Worm (Caenorhabditis elegans): ENCODE results near the gene cox-6A.

The cox-6A gene

ce11 chrIII:5105485-5105884, 24.0 kb downstream of the cox-6A start:
- no peak for TF ChIP-seq ceh-43 (GFP tag; optimal IDR thresholded peaks at IDR 0.05)
- TF ChIP-seq ceh-83 (GFP tag; optimal IDR thresholded peaks at IDR 0.05), result no peak

- TF ChIP-seq blmp-1 (tag; optimal IDR thresholded peaks at IDR 0.05) (no peak), nhr-28 (tag; optimal IDR thresholded peaks at IDR 0.05) (no peak), unc-62 (GFP tag; optimal IDR thresholded peaks at IDR 0.05) (peak; percentile 23), lsy-2 (tag; optimal IDR thresholded peaks at IDR 0.05) (peak; percentile 60), tbx-8 (GFP tag; optimal IDR thresholded peaks at IDR 0.05) (no peak), elt-3 (tag; optimal IDR thresholded peaks at IDR 0.05) (peak; percentile 71), mls-2 (tag; optimal IDR thresholded peaks at IDR 0.05) (peak; percentile 17), sptf-1 (tag; optimal IDR thresholded peaks at IDR 0.05) (peak; percentile 19), elt-1 (tag; optimal IDR thresholded peaks at IDR 0.05; ENCODE audit: borderline replicate concordance, insufficient read depth) (peak; percentile 93)
These were observed 25.5 kb downstream of the cox-6A start, which contains the start of gene dpy-17 for ce11 chrIII:5106893-5107471. Gene dpy-17 (plus strand): TSS chrIII:5107330.

ce11 chrIII:5107959-5108358, 26.4 kb downstream of the cox-6A start:
- TF ChIP-seq ces-1 (GFP tag; optimal IDR thresholded peaks at IDR 0.05) (no peak), sptf-1 (tag; optimal IDR thresholded peaks at IDR 0.05) (peak; percentile 65), tbx-8 (GFP tag; optimal IDR thresholded peaks at IDR 0.05) (no peak)

ce11 chrIII:5108746-5109145, 27.2 kb downstream of the cox-6A start:
- TF ChIP-seq unc-120 (tag; optimal IDR thresholded peaks at IDR 0.05; ENCODE audit: poor library complexity, severe bottlenecking), result peak; percentile 40
- TF ChIP-seq elt-1 (tag; optimal IDR thresholded peaks at IDR 0.05; ENCODE audit: borderline replicate concordance, insufficient read depth), result peak; percentile 55
- peak; percentile 79 for TF ChIP-seq lin-32 (GFP tag; optimal IDR thresholded peaks at IDR 0.05)
- no peak for TF ChIP-seq drap-1 (GFP tag; optimal IDR thresholded peaks at IDR 0.05)
- peak; percentile 48 for TF ChIP-seq ces-1 (GFP tag; optimal IDR thresholded peaks at IDR 0.05)
- no peak for TF ChIP-seq tbx-8 (GFP tag; optimal IDR thresholded peaks at IDR 0.05)
- TF ChIP-seq hlh-1 (tag; optimal IDR thresholded peaks at IDR 0.05), result peak; percentile 99
- peak; percentile 84 for TF ChIP-seq cnd-1 (tag; optimal IDR thresholded peaks at IDR 0.05)
- peak; percentile 76 for TF ChIP-seq mep-1 (tag; optimal IDR thresholded peaks at IDR 0.05)

- TF ChIP-seq ham-2 (GFP tag; optimal IDR thresholded peaks at IDR 0.05), result no peak
These were observed 27.9 kb downstream of the cox-6A start, which contains the start of gene sax-2 for ce11 chrIII:5109401-5109800. Gene sax-2 (plus strand): TSS chrIII:5109701.

ce11 chrIII:5112399-5112798, 30.9 kb downstream of the cox-6A start:
- TF ChIP-seq elt-3 (tag; optimal IDR thresholded peaks at IDR 0.05), result no peak
- TF ChIP-seq snpc-4 (tag; optimal IDR thresholded peaks at IDR 0.05), result no peak

- no peak for TF ChIP-seq ceh-43 (GFP tag; optimal IDR thresholded peaks at IDR 0.05)
- TF ChIP-seq flh-1 (GFP tag; optimal IDR thresholded peaks at IDR 0.05), result no peak
- TF ChIP-seq drap-1 (GFP tag; optimal IDR thresholded peaks at IDR 0.05), result no peak
- TF ChIP-seq ham-2 (GFP tag; optimal IDR thresholded peaks at IDR 0.05), result no peak
- no peak for TF ChIP-seq blmp-1 (tag; optimal IDR thresholded peaks at IDR 0.05)
- TF ChIP-seq zip-8 (tag; optimal IDR thresholded peaks at IDR 0.05), result no peak
- TF ChIP-seq ces-1 (GFP tag; optimal IDR thresholded peaks at IDR 0.05), result no peak
- no peak for TF ChIP-seq sptf-1 (tag; optimal IDR thresholded peaks at IDR 0.05)
- no peak for TF ChIP-seq nhr-237 (tag; optimal IDR thresholded peaks at IDR 0.05)
- TF ChIP-seq unc-39 (tag; optimal IDR thresholded peaks at IDR 0.05), result no peak
These were observed 31.5 kb downstream of the cox-6A start for ce11 chrIII:5112998-5113397.

ce11 chrIII:5119063-5119462, 37.5 kb downstream of the cox-6A start:
- TF ChIP-seq pha-4 (tag; optimal IDR thresholded peaks at IDR 0.05) (no peak), unc-62 (GFP tag; optimal IDR thresholded peaks at IDR 0.05) (no peak), ceh-43 (GFP tag; optimal IDR thresholded peaks at IDR 0.05) (no peak), lin-13 (tag; optimal IDR thresholded peaks at IDR 0.05) (no peak), bed-3 (GFP tag; optimal IDR thresholded peaks at IDR 0.05) (no peak), mls-2 (tag; optimal IDR thresholded peaks at IDR 0.05) (no peak), nhr-2 (tag; optimal IDR thresholded peaks at IDR 0.05) (no peak), nhr-76 (tag; optimal IDR thresholded peaks at IDR 0.05) (no peak), drap-1 (GFP tag; optimal IDR thresholded peaks at IDR 0.05) (no peak)

All from whole organism, mixed stage, embryonic.